Fruit fly (Drosophila melanogaster) whole organism, embryonic: ENCODE results near the gene IA-2.

ENCODE experiments used
- CG4360 ChIP-seq: fragments of 200-800 bp; sonication (Bioruptor generic); IDR thresholded peaks from 2 replicates; pipeline ENCODE4 v1.3.6; 2022; ENCODE audit warnings: missing biosample characterization, missing genetic modification characterization
- Hmr ChIP-seq: fragments of 200-800 bp; sonication (Bioruptor generic); optimal IDR thresholded peaks from 3 replicates; lab custom pipeline; 2017; ENCODE audit warnings: mild to moderate bottlenecking, missing biosample characterization, missing genetic modification reagents, missing genetic modification characterization
- luna ChIP-seq: fragments of 200-800 bp; sonication (Bioruptor generic); optimal IDR thresholded peaks from 2 replicates; lab custom pipeline; 2016; ENCODE audit warnings: missing biosample characterization, missing genetic modification characterization

DNA sequence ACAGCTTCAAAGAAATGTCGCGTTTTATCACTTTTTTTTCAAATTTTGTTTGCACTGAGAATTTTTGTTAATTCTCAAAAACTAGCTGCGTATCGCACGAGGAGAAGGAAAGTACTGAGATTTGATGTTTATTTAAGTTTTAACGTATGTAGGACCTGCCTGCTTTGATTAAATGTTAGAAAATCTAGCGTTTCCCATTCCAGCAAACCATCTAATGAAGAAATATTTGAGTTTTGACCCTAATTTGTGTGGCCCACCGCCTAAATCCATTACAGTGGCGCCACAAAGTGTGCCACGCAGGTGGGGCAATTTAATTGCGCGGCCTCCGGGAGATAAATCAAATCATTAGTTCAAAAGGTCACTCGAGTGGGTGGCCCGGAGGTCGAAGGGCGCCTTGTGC, 21.1 kb downstream of the IA-2 start, which contains the start of gene CG4375:
- TF ChIP-seq luna (GFP tag; lab: Kevin White, UChicago) (no peak), Hmr (GFP tag; lab: Kevin White, UChicago) (no peak), CG4360 (GFP tag; lab: Robert Waterston, UW) (no peak)
